Worm (Caenorhabditis elegans): ENCODE results near the gene C44B9.3.
A peak's percentile ranks its signal among the peaks of the same experiment; 100 is the strongest.

The C44B9.3 gene

DNA sequence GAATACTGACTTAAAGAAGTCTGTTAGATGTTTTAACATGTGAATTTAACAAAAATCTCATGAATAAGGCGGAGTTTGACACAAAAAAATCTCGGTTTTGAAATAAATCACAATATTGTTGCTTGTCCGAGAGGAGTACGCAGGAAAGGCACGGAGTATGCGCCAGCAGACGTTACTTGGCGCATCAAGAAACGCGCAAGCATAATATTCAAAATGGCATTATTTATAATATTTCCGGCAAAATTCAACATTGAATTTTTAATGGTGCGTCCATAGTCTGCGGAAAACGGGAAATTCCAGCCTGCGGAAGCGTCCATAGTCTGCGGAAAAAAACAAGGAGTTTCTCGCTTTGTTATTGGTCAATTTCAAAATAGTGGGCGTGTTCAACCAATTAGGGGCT, 35.1 kb downstream of the C44B9.3 start, which contains the start of gene pde-12:
Gene pde-12 (minus strand): TSS at position 148 of the 400 bp plus-strand sequence.
- TF ChIP-seq pes-1 (GFP tag; IDR thresholded peaks at IDR 0.05) (no peak), flt-1 (GFP tag; IDR thresholded peaks at IDR 0.05) (0 out of 2 replicates have a peak, but pooled peaks have one; percentile 17), F13C5.2 (tag; optimal IDR thresholded peaks at IDR 0.05) (peak; percentile 17)

DNA sequence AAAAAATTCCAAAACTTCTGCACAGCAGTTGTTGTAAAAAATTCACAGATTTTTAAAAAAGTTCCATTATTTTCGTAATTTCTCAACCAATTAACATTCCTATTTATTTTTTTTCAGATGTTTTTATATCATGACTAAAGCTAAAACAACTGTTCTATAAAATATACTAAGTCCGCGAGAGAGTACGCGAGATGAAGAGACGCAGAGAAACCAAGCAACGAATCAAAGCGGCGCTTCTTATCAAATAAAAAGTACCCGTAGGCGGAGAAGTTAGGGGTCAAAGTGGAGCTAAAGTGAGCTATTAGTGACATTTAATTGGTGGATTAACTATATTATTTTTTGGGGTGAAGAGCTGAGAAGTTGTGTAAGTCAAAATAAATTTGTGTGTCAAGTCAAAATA, 47.3 kb downstream of the C44B9.3 start, which contains the start of gene sbsp-1:
Gene sbsp-1 (plus strand): TSS at position 301 of the 400 bp plus-strand sequence.
- TF ChIP-seq scrt-1 (GFP tag; IDR thresholded peaks at IDR 0.05) (no peak), ceh-13 (GFP tag; optimal IDR thresholded peaks at IDR 0.05) (no peak), flt-1 (GFP tag; IDR thresholded peaks at IDR 0.05) (no peak), tbx-11 (GFP tag; IDR thresholded peaks at IDR 0.05) (no peak)

DNA sequence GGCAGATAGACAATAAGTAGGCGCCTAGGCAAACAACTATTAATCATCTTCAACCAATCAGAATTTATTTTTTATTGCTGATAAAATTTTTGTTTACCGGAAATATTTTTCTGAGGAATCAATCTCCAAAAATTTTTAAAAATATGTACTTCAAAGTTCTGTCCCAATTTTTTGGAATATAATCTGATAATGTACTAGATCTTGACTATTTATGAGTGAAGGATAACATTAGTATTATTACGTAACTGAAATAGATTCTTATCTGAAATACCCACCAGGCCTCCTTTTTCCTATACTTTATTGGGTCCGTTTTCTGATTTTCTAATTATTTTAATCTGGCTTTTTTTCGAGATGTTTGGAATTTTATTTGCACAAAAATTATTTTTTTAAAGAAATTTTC, 48.5 kb downstream of the C44B9.3 start:
- TF ChIP-seq ama-1 (optimal IDR thresholded peaks at IDR 0.05) (no peak), tbx-37 (GFP tag; conservative IDR thresholded peaks at IDR 0.05) (no peak), scrt-1 (GFP tag; IDR thresholded peaks at IDR 0.05) (no peak), ets-7 (tag; optimal IDR thresholded peaks at IDR 0.05) (no peak), ceh-13 (GFP tag; optimal IDR thresholded peaks at IDR 0.05) (no peak), F13C5.2 (tag; optimal IDR thresholded peaks at IDR 0.05) (no peak), tbx-11 (GFP tag; IDR thresholded peaks at IDR 0.05) (no peak), B0310.2 (tag; optimal IDR thresholded peaks at IDR 0.05) (no peak), pes-1 (GFP tag; IDR thresholded peaks at IDR 0.05) (no peak), hmbx-1 (tag; optimal IDR thresholded peaks at IDR 0.05) (no peak), hnd-1 (tag; optimal IDR thresholded peaks at IDR 0.05) (no peak), tra-4 (tag; optimal IDR thresholded peaks at IDR 0.05) (no peak), ceh-36 (tag; optimal IDR thresholded peaks at IDR 0.05) (no peak), flt-1 (GFP tag; IDR thresholded peaks at IDR 0.05) (no peak), hmg-4 (GFP tag; optimal IDR thresholded peaks at IDR 0.05) (no peak)

Data from whole organism, early embryonic.